Worm (Caenorhabditis elegans): Measurements from ENCODE around the gene Y42G9A.1.
A peak's percentile ranks its signal among the peaks of the same experiment; 100 is the strongest.

Y42G9A.1 gene

ce11 chrIII:6149467-6150072 lies at the start of gene Y42G9A.1, which contains the start of gene wht-7:
TSS of gene Y42G9A.1 (plus strand) at chrIII:6149961.
TSS of gene wht-7 (minus strand) at chrIII:6149597.
- TF ChIP-seq lin-11 (tag; optimal IDR thresholded peaks at IDR 0.05) (no peak), gmeb-1 (tag; optimal IDR thresholded peaks at IDR 0.05) (peak; percentile 10), nhr-25 (tag; optimal IDR thresholded peaks at IDR 0.05) (no peak), nhr-237 (tag; optimal IDR thresholded peaks at IDR 0.05) (no peak), zag-1 (tag; optimal IDR thresholded peaks at IDR 0.05) (no peak), blmp-1 (tag; optimal IDR thresholded peaks at IDR 0.05; ENCODE audit: insufficient read depth) (no peak), aly-2 (tag; optimal IDR thresholded peaks at IDR 0.05) (no peak), nhr-23 (tag; optimal IDR thresholded peaks at IDR 0.05) (no peak), peb-1 (tag; optimal IDR thresholded peaks at IDR 0.05) (no peak), unc-62 (GFP tag; optimal IDR thresholded peaks at IDR 0.05) (no peak), sma-9 (GFP tag; optimal IDR thresholded peaks at IDR 0.05) (no peak), sma-9 (tag; optimal IDR thresholded peaks at IDR 0.05) (no peak), ceh-16 (tag; optimal IDR thresholded peaks at IDR 0.05) (no peak), fos-1 (tag; optimal IDR thresholded peaks at IDR 0.05) (peak; percentile 67)

ce11 chrIII:6102762-6103161 lies 47.0 kb upstream of the Y42G9A.1 start, which contains the start of gene C05D10.4:
TSS of gene C05D10.4 (minus strand) at chrIII:6102862.
- TF ChIP-seq lin-11 (tag; optimal IDR thresholded peaks at IDR 0.05) (no peak), nhr-23 (tag; optimal IDR thresholded peaks at IDR 0.05) (no peak), R02D3.7 (tag; optimal IDR thresholded peaks at IDR 0.05) (no peak)

- TF ChIP-seq lsy-2 (tag; optimal IDR thresholded peaks at IDR 0.05) = no peak
- TF ChIP-seq crh-2 (tag; optimal IDR thresholded peaks at IDR 0.05) = no peak
- TF ChIP-seq ZK546.5 (tag; optimal IDR thresholded peaks at IDR 0.05) = no peak
- TF ChIP-seq gmeb-1 (tag; optimal IDR thresholded peaks at IDR 0.05) = no peak
- TF ChIP-seq mdl-1 (tag; optimal IDR thresholded peaks at IDR 0.05) = no peak
- TF ChIP-seq nhr-129 (tag; optimal IDR thresholded peaks at IDR 0.05) = no peak
- no peak for TF ChIP-seq egl-27 (tag; optimal IDR thresholded peaks at IDR 0.05)
- no peak for TF ChIP-seq Y55F3AM.14 (GFP tag; optimal IDR thresholded peaks at IDR 0.05)
- no peak for TF ChIP-seq aly-2 (tag; optimal IDR thresholded peaks at IDR 0.05)
- TF ChIP-seq unc-55 (GFP tag; optimal IDR thresholded peaks at IDR 0.05) = no peak
- TF ChIP-seq nhr-6 (tag; optimal IDR thresholded peaks at IDR 0.05) = no peak
- no peak for TF ChIP-seq nhr-237 (tag; optimal IDR thresholded peaks at IDR 0.05)
- TF ChIP-seq snpc-4 (tag; optimal IDR thresholded peaks at IDR 0.05) = no peak
- TF ChIP-seq lin-13 (GFP tag; optimal IDR thresholded peaks at IDR 0.05) = no peak
- no peak for TF ChIP-seq zag-1 (tag; optimal IDR thresholded peaks at IDR 0.05)
- TF ChIP-seq peb-1 (tag; optimal IDR thresholded peaks at IDR 0.05) = no peak
Observed at ce11 chrIII:6105897-6106296, 43.9 kb upstream of the Y42G9A.1 start.

- no peak for TF ChIP-seq nhr-237 (tag; optimal IDR thresholded peaks at IDR 0.05)
- TF ChIP-seq ztf-1 (GFP tag; conservative IDR thresholded peaks at IDR 0.05) = no peak
Observed at ce11 chrIII:6110187-6110586, 39.6 kb upstream of the Y42G9A.1 start.

ce11 chrIII:6116281-6116886 lies 33.4 kb upstream of the Y42G9A.1 start, which contains the start of gene nmt-1:
TSS of gene nmt-1 (minus strand) at chrIII:6116331.
- TF ChIP-seq sma-9 (GFP tag; optimal IDR thresholded peaks at IDR 0.05) (peak; percentile 52), sma-9 (tag; optimal IDR thresholded peaks at IDR 0.05) (no peak), snpc-4 (tag; optimal IDR thresholded peaks at IDR 0.05) (no peak), ceh-82 (tag; optimal IDR thresholded peaks at IDR 0.05) (no peak), nhr-25 (tag; optimal IDR thresholded peaks at IDR 0.05) (peak; percentile 42), gmeb-1 (tag; optimal IDR thresholded peaks at IDR 0.05) (peak; percentile 46), mab-5 (tag; optimal IDR thresholded peaks at IDR 0.05) (peak; percentile 24), sma-3 (GFP tag; optimal IDR thresholded peaks at IDR 0.05) (peak; percentile 0), unc-55 (GFP tag; optimal IDR thresholded peaks at IDR 0.05) (peak; percentile 57), blmp-1 (tag; optimal IDR thresholded peaks at IDR 0.05; ENCODE audit: insufficient read depth) (no peak), F13H6.1 (tag; optimal IDR thresholded peaks at IDR 0.05) (peak; percentile 11), C34F6.9 (tag; optimal IDR thresholded peaks at IDR 0.05) (peak; percentile 60), nhr-129 (tag; optimal IDR thresholded peaks at IDR 0.05) (peak; percentile 61), lsy-2 (tag; optimal IDR thresholded peaks at IDR 0.05) (peak; percentile 49 to 72), nhr-77 (tag; optimal IDR thresholded peaks at IDR 0.05) (no peak), dmd-4 (tag; optimal IDR thresholded peaks at IDR 0.05) (no peak), skn-1 (tag; optimal IDR thresholded peaks at IDR 0.05) (no peak)
